Fruit fly (Drosophila melanogaster) whole organism, prepupa: ENCODE measurements around the gene Grx3.

Source experiments
- Blimp-1 ChIP-seq: fragments of 200-800 bp; sonication (Bioruptor generic); optimal IDR thresholded peaks from 3 replicates; lab custom pipeline; 2017; ENCODE audit warnings: missing biosample characterization, missing genetic modification characterization, mild to moderate bottlenecking, moderate library complexity, missing genetic modification reagents
- CG10631 ChIP-seq: fragments of 200-800 bp; sonication (Bioruptor generic); optimal IDR thresholded peaks from 2 replicates; lab custom pipeline; 2016; ENCODE audit warnings: missing biosample characterization, missing genetic modification characterization
- CG10669 ChIP-seq: fragments of 200-800 bp; sonication (Bioruptor generic); optimal IDR thresholded peaks from 3 replicates; lab custom pipeline; 2018; ENCODE audit warnings: missing biosample characterization, mild to moderate bottlenecking, missing genetic modification characterization, moderate library complexity
- CG11762 ChIP-seq: fragments of 200-800 bp; sonication (Bioruptor generic); optimal IDR thresholded peaks from 3 replicates; lab custom pipeline; 2016; ENCODE audit warnings: missing biosample characterization, missing genetic modification characterization; ENCODE audit not compliant: insufficient read depth
- CG11902 ChIP-seq: fragments of 200-800 bp; sonication (Bioruptor generic); optimal IDR thresholded peaks from 3 replicates; lab custom pipeline; 2016; ENCODE audit warnings: missing biosample characterization, missing genetic modification characterization
- CG1621 ChIP-seq: fragments of 200-800 bp; sonication (Bioruptor generic); optimal IDR thresholded peaks from 3 replicates; lab custom pipeline; 2018; ENCODE audit warnings: missing biosample characterization, mild to moderate bottlenecking, missing genetic modification characterization
- CG16779 ChIP-seq: fragments of 200-800 bp; sonication (Bioruptor generic); optimal IDR thresholded peaks from 3 replicates; lab custom pipeline; 2017; ENCODE audit warnings: missing biosample characterization, mild to moderate bottlenecking, missing genetic modification characterization
- CG3032 ChIP-seq: fragments of 200-800 bp; optimal IDR thresholded peaks from 2 replicates; lab custom pipeline; 2019; ENCODE audit warnings: missing biosample characterization, mild to moderate bottlenecking, missing genetic modification characterization, moderate library complexity
- CG31627 ChIP-seq: fragments of 200-800 bp; sonication (Bioruptor generic); optimal IDR thresholded peaks from 3 replicates; lab custom pipeline; 2016; ENCODE audit warnings: missing biosample characterization, missing genetic modification characterization
- CG32006 ChIP-seq: fragments of 200-800 bp; sonication (Bioruptor generic); optimal IDR thresholded peaks from 3 replicates; lab custom pipeline; 2017; ENCODE audit warnings: missing biosample characterization, mild to moderate bottlenecking, missing genetic modification characterization
- CG3919 ChIP-seq: fragments of 200-800 bp; sonication (Bioruptor generic); optimal IDR thresholded peaks from 3 replicates; lab custom pipeline; 2016; ENCODE audit warnings: missing biosample characterization, missing genetic modification characterization
- CG4318 ChIP-seq: fragments of 200-800 bp; sonication (Bioruptor generic); optimal IDR thresholded peaks from 3 replicates; lab custom pipeline; 2017; ENCODE audit warnings: missing biosample characterization, mild to moderate bottlenecking, missing genetic modification characterization
- CG6163 ChIP-seq: fragments of 200-800 bp; sonication (Bioruptor generic); IDR thresholded peaks from 3 replicates; pipeline ENCODE4 v1.3.6; 2022; ENCODE audit warnings: missing biosample characterization, missing genetic modification characterization
- CG6276 ChIP-seq: fragments of 200-800 bp; sonication (Bioruptor generic); optimal IDR thresholded peaks from 2 replicates; lab custom pipeline; 2017; ENCODE audit warnings: missing biosample characterization, mild to moderate bottlenecking, missing genetic modification characterization
- CG6792 ChIP-seq: fragments of 200-800 bp; sonication (Bioruptor generic); optimal IDR thresholded peaks from 3 replicates; lab custom pipeline; 2016; ENCODE audit warnings: missing biosample characterization, missing genetic modification characterization
- CG6808 ChIP-seq: fragments of 200-800 bp; sonication (Bioruptor generic); optimal IDR thresholded peaks from 3 replicates; lab custom pipeline; 2017; ENCODE audit warnings: missing biosample characterization, missing genetic modification characterization, mild to moderate bottlenecking, moderate library complexity, missing genetic modification reagents
- CG6854 ChIP-seq: fragments of 200-800 bp; sonication (Bioruptor generic); optimal IDR thresholded peaks from 2 replicates; lab custom pipeline; 2017; ENCODE audit warnings: missing biosample characterization, mild to moderate bottlenecking, missing genetic modification characterization
- CG7368 ChIP-seq: fragments of 200-800 bp; sonication (Bioruptor generic); optimal IDR thresholded peaks from 3 replicates; lab custom pipeline; 2016; ENCODE audit warnings: missing biosample characterization, missing genetic modification characterization
- CG8119 ChIP-seq: fragments of 200-800 bp; sonication (Bioruptor generic); IDR thresholded peaks from 3 replicates; pipeline ENCODE4 v1.3.6; 2022; ENCODE audit warnings: missing biosample characterization, missing genetic modification characterization
- CG9139 ChIP-seq: fragments of 200-800 bp; sonication (Bioruptor generic); optimal IDR thresholded peaks from 3 replicates; lab custom pipeline; 2017; ENCODE audit warnings: missing biosample characterization, mild to moderate bottlenecking, missing genetic modification characterization
- Eip93F ChIP-seq: fragments of 200-800 bp; sonication (Bioruptor generic); optimal IDR thresholded peaks from 2 replicates; lab custom pipeline; 2016; ENCODE audit warnings: missing biosample characterization, mild to moderate bottlenecking, missing genetic modification characterization
- Ets96B ChIP-seq: fragments of 200-800 bp; optimal IDR thresholded peaks from 2 replicates; lab custom pipeline; 2019; ENCODE audit warnings: missing biosample characterization, mild to moderate bottlenecking, missing genetic modification characterization, moderate library complexity
- Gug ChIP-seq: fragments of 200-800 bp; sonication (Bioruptor generic); IDR thresholded peaks from 2 replicates; pipeline ENCODE4 v1.3.6; 2022; ENCODE audit warnings: missing biosample characterization, missing genetic modification characterization
- Hr4 ChIP-seq: fragments of 200-800 bp; sonication (Bioruptor generic); optimal IDR thresholded peaks from 3 replicates; lab custom pipeline; 2016; ENCODE audit warnings: missing biosample characterization, missing genetic modification characterization
- Met ChIP-seq: fragments of 200-800 bp; sonication (Bioruptor generic); optimal IDR thresholded peaks from 3 replicates; lab custom pipeline; 2016; ENCODE audit warnings: missing biosample characterization, missing genetic modification characterization
- OdsH ChIP-seq: fragments of 200-800 bp; sonication (Bioruptor generic); optimal IDR thresholded peaks from 3 replicates; lab custom pipeline; 2016; ENCODE audit warnings: missing biosample characterization, missing genetic modification characterization
- Smox ChIP-seq: fragments of 200-800 bp; sonication (Bioruptor generic); optimal IDR thresholded peaks from 3 replicates; lab custom pipeline; 2016; ENCODE audit warnings: missing biosample characterization, missing genetic modification characterization
- Sox102F ChIP-seq: fragments of 200-800 bp; sonication (Bioruptor generic); optimal IDR thresholded peaks from 2 replicates; lab custom pipeline; 2016; ENCODE audit warnings: missing biosample characterization, mild to moderate bottlenecking, missing genetic modification characterization
- Sox14 ChIP-seq: fragments of 200-800 bp; sonication (Bioruptor generic); optimal IDR thresholded peaks from 3 replicates; lab custom pipeline; 2016; ENCODE audit warnings: missing biosample characterization, missing genetic modification characterization
- Sox15 ChIP-seq: fragments of 200-800 bp; sonication (Bioruptor generic); optimal IDR thresholded peaks from 3 replicates; lab custom pipeline; 2016; ENCODE audit warnings: missing biosample characterization, missing genetic modification characterization
- acj6 ChIP-seq: fragments of 200-800 bp; sonication (Bioruptor generic); optimal IDR thresholded peaks from 3 replicates; lab custom pipeline; 2016; ENCODE audit warnings: missing biosample characterization, missing genetic modification characterization
- dsx ChIP-seq: fragments of 200-800 bp; optimal IDR thresholded peaks from 3 replicates; lab custom pipeline; 2019; ENCODE audit warnings: missing biosample characterization, mild to moderate bottlenecking, missing genetic modification characterization, moderate library complexity; ENCODE audit not compliant: poor library complexity, severe bottlenecking
- esn ChIP-seq: fragments of 200-800 bp; sonication (Bioruptor generic); optimal IDR thresholded peaks from 2 replicates; lab custom pipeline; 2016; ENCODE audit warnings: missing biosample characterization, mild to moderate bottlenecking, missing genetic modification characterization, moderate library complexity
- fd59A ChIP-seq: fragments of 200-800 bp; sonication (Bioruptor generic); optimal IDR thresholded peaks from 2 replicates; lab custom pipeline; 2017; ENCODE audit warnings: missing biosample characterization, mild to moderate bottlenecking, missing genetic modification characterization, missing genetic modification reagents
- fd85E ChIP-seq: fragments of 200-800 bp; sonication (Bioruptor generic); optimal IDR thresholded peaks from 3 replicates; lab custom pipeline; 2016; ENCODE audit warnings: missing biosample characterization, missing genetic modification characterization
- fkh ChIP-seq: fragments of 200-800 bp; sonication (Bioruptor generic); optimal IDR thresholded peaks from 3 replicates; lab custom pipeline; 2017; ENCODE audit warnings: missing biosample characterization, mild to moderate bottlenecking, missing genetic modification characterization, moderate library complexity
- lz ChIP-seq: fragments of 200-800 bp; sonication (Bioruptor generic); optimal IDR thresholded peaks from 3 replicates; lab custom pipeline; 2016; ENCODE audit warnings: missing biosample characterization, missing genetic modification characterization
- pdm3 ChIP-seq: fragments of 200-800 bp; sonication (Bioruptor generic); optimal IDR thresholded peaks from 3 replicates; lab custom pipeline; 2016; ENCODE audit warnings: missing biosample characterization, missing genetic modification characterization
- salr ChIP-seq, 2 experiments: fragments of 200-800 bp; sonication (Bioruptor generic); optimal IDR thresholded peaks; 3 replicates each; lab custom pipeline; 2016 to 2018; ENCODE audit warnings: missing biosample characterization in 2 of 2, missing genetic modification characterization in 2 of 2, mild to moderate bottlenecking in 1 of 2
- spab ChIP-seq: fragments of 200-800 bp; sonication (Bioruptor generic); optimal IDR thresholded peaks from 2 replicates; lab custom pipeline; 2017; ENCODE audit warnings: missing biosample characterization, mild to moderate bottlenecking, missing genetic modification characterization, missing genetic modification reagents
- svp ChIP-seq: fragments of 200-800 bp; sonication (Bioruptor generic); peaks from one replicate; lab custom pipeline; 2016; ENCODE audit warnings: missing biosample characterization, missing genetic modification characterization
- topi ChIP-seq: fragments of 200-800 bp; sonication (Bioruptor generic); optimal IDR thresholded peaks from 3 replicates; lab custom pipeline; 2016; ENCODE audit warnings: missing biosample characterization, missing genetic modification characterization
- vri ChIP-seq: fragments of 200-800 bp; sonication (Bioruptor generic); optimal IDR thresholded peaks from 3 replicates; lab custom pipeline; 2016; ENCODE audit warnings: missing biosample characterization, mild to moderate bottlenecking, missing genetic modification characterization

Gene Grx3

DNA sequence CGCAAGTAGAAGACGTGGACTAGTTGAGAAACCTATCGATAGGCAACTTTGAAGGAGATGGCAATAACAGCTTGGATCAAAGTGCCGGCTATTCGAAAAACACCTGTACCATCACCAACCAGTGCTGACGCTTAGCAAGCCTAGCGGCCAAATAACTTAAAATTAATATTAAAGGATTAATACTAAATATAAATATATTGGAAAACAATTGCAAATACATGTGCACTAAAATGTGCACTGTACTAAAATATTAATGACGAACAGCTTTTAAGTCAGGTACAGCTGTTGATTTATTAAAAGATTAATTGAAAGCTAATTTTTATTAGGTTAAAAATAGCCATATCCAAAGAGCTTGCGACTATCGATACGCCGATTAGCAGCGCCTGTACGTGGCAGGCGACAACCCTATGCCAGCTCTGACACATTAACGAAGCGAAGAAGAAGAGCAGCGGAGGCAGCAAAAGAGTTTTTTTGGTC is 12.3 kb downstream of the Grx3 start, which contains the start of the genes CG9302 and beta'COP (continued):
- TF ChIP-seq CG6792 (GFP tag; lab: Kevin White, UChicago) (peak; percentile 45), lz (peak; percentile 71), CG32006 (GFP tag; lab: Kevin White, UChicago) (no peak), Eip93F (peak; percentile 21), CG7368 (GFP tag; lab: Kevin White, UChicago) (no peak), CG9139 (no peak), CG8119 (GFP tag; lab: Robert Waterston, UW) (no peak), CG31627 (GFP tag; lab: Kevin White, UChicago) (peak; percentile 61), Blimp-1 (GFP tag; lab: Kevin White, UChicago) (no peak), CG3919 (GFP tag; lab: Kevin White, UChicago) (no peak), dsx (peak; percentile 56), fd59A (GFP tag; lab: Kevin White, UChicago) (peak; percentile 16), Sox102F (GFP tag; lab: Kevin White, UChicago) (no peak), OdsH (GFP tag; lab: Kevin White, UChicago) (peak; percentile 74), CG3032 (peak; percentile 78), topi (GFP tag; lab: Kevin White, UChicago) (no peak), Hr4 (no peak), esn (peak; percentile 67), CG10669 (GFP tag; lab: Kevin White, UChicago) (no peak), pdm3 (GFP tag; lab: Kevin White, UChicago) (no peak), Ets96B (tag; lab: Kevin White, UChicago) (peak; percentile 60), CG6276 (GFP tag; lab: Kevin White, UChicago) (no peak), CG11762 (GFP tag; lab: Kevin White, UChicago) (peak; percentile 32), spab (no peak), Sox15 (peak; percentile 66), CG6163 (GFP tag; lab: Robert Waterston, UW) (no peak), Met (GFP tag; lab: Kevin White, UChicago) (no peak)

- peak; percentile 23 for TF ChIP-seq esn
- TF ChIP-seq svp (GFP tag; lab: Kevin White, UChicago), result no peak
- peak; percentile 3 for TF ChIP-seq CG10631 (GFP tag; lab: Kevin White, UChicago)
- TF ChIP-seq acj6 (GFP tag; lab: Kevin White, UChicago), result peak; percentile 3
These were observed 16.2 kb downstream of the Grx3 start, which contains the start of gene loqs for dm6 chr2L:13382351-13383029. TSS of gene loqs (plus strand) at chr2L:13382652.

DNA sequence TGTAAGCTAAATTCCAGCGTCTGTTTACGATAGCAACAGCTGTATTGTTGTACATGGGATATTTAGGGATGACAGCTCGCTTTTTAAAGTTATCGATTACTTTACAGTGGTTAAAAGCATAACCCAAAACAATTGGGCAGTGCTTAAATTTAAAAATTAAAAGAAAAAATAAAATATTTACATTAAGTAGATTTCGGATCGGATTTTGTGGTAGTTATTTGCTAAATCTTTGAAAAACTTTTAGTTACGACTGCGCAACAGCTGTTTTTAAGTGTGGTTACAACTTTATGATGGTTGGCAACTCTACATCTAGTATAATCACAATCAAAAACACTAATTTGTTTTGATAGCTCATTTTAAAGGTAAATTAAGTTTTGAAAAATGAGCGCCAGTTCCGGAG is 21.0 kb downstream of the Grx3 start, which contains the start of the genes Ing5 and CG7099:
Ing5 (minus strand) TSS at position 58 of the 400 bp plus-strand sequence.
CG7099 (plus strand) TSS at position 317 of the 400 bp plus-strand sequence.
- no peak for TF ChIP-seq vri (GFP tag; lab: Kevin White, UChicago)
- TF ChIP-seq salr (GFP tag; optimal IDR thresholded peaks at IDR 0.05; lab: Kevin White, UChicago), result peak; percentile 88 to 92
- peak; percentile 97 for TF ChIP-seq CG10631 (GFP tag; lab: Kevin White, UChicago)
- peak; percentile 97 for TF ChIP-seq acj6 (GFP tag; lab: Kevin White, UChicago)
- TF ChIP-seq CG10669 (GFP tag; lab: Kevin White, UChicago), result peak; percentile 93
- peak; percentile 95 for TF ChIP-seq Smox (GFP tag; lab: Kevin White, UChicago)
- peak; percentile 94 for TF ChIP-seq CG32006 (GFP tag; lab: Kevin White, UChicago)
- TF ChIP-seq Eip93F, result peak; percentile 92
- TF ChIP-seq CG6792 (GFP tag; lab: Kevin White, UChicago), result peak; percentile 93
- TF ChIP-seq svp (GFP tag; lab: Kevin White, UChicago), result no peak
- no peak for TF ChIP-seq CG16779 (tag; lab: Kevin White, UChicago)
- TF ChIP-seq fkh, result peak; percentile 95
- peak; percentile 95 for TF ChIP-seq Sox14 (GFP tag; lab: Kevin White, UChicago)
- no peak for TF ChIP-seq fd85E (GFP tag; lab: Kevin White, UChicago)
- peak; percentile 88 for TF ChIP-seq dsx
- TF ChIP-seq CG1621, result peak; percentile 86
- peak; percentile 80 for TF ChIP-seq CG6808 (GFP tag; lab: Kevin White, UChicago)
- TF ChIP-seq fd59A (GFP tag; lab: Kevin White, UChicago), result peak; percentile 84
- TF ChIP-seq CG7368 (GFP tag; lab: Kevin White, UChicago), result peak; percentile 90
- TF ChIP-seq CG11762 (GFP tag; lab: Kevin White, UChicago), result peak; percentile 92
- peak; percentile 94 for TF ChIP-seq CG11902 (GFP tag; lab: Kevin White, UChicago)
- peak; percentile 82 for TF ChIP-seq CG6854 (GFP tag; lab: Kevin White, UChicago)
- peak; percentile 93 for TF ChIP-seq Gug (GFP tag; lab: Robert Waterston, UW)
- peak; percentile 94 for TF ChIP-seq CG3032
- TF ChIP-seq lz, result peak; percentile 96
- TF ChIP-seq esn, result peak; percentile 97
- TF ChIP-seq Sox102F (GFP tag; lab: Kevin White, UChicago), result peak; percentile 96
- peak; percentile 96 for TF ChIP-seq CG31627 (GFP tag; lab: Kevin White, UChicago)
- TF ChIP-seq CG4318 (GFP tag; lab: Kevin White, UChicago), result peak; percentile 91
- TF ChIP-seq spab, result no peak
- no peak for TF ChIP-seq CG6276 (GFP tag; lab: Kevin White, UChicago)
- TF ChIP-seq CG8119 (GFP tag; lab: Robert Waterston, UW), result peak; percentile 86
